Worm (Caenorhabditis elegans) whole organism, L4 larva: ENCODE data around the gene tiar-2.

Experiments used
- ceh-82 ChIP-seq: sonication (generic microtip); optimal IDR thresholded peaks from 2 replicates; lab custom pipeline; 2017; ENCODE audit warnings: missing biosample characterization, missing genetic modification characterization
- nhr-11 ChIP-seq: fragments of 150-350 bp; optimal IDR thresholded peaks from 2 replicates; lab custom pipeline; 2014; ENCODE audit warnings: missing biosample characterization, missing genetic modification characterization
- zip-11 ChIP-seq: fragments of 200-800 bp; sonication (Bioruptor generic); IDR thresholded peaks from 2 replicates; pipeline ENCODE4 v1.3.6; 2022; ENCODE audit warnings: missing genetic modification characterization, missing compliant biosample characterization

- no peak for TF ChIP-seq zip-11 (GFP tag; lab: Robert Waterston, UW)
- TF ChIP-seq ceh-82, result no peak
- TF ChIP-seq nhr-11 (tag; lab: Kevin White, UChicago), result no peak
These were observed 42.2 kb downstream of the tiar-2 start, which contains the start of gene Y46G5A.20 for ce11 chrII:12810709-12811108.
